Worm (Caenorhabditis elegans): ENCODE results near the gene crm-1.

ce11 chrV:10352928-10353427, 21.1 kb upstream of the crm-1 start, which contains the start of gene nol-56:
- TF ChIP-seq ztf-23 (GFP tag; IDR thresholded peaks at IDR 0.05) (no peak), ref-1 (GFP tag; conservative IDR thresholded peaks at IDR 0.05) (no peak), flt-1 (GFP tag; IDR thresholded peaks at IDR 0.05) (no peak)

Data from whole organism, midembryonic.